Fruit fly (Drosophila melanogaster): ENCODE measurements around the gene CG5347.

CG5347 gene

dm6 chrX:14738420-14738819, 38.2 kb upstream of the CG5347 start (continued):
- no peak for TF ChIP-seq Lpt (GFP tag; optimal IDR thresholded peaks at IDR 0.05)
- no peak for TF ChIP-seq ss (GFP tag; optimal IDR thresholded peaks at IDR 0.05)
- no peak for TF ChIP-seq topi (GFP tag; optimal IDR thresholded peaks at IDR 0.05)
- no peak for TF ChIP-seq CG11902 (GFP tag; optimal IDR thresholded peaks at IDR 0.05)
- TF ChIP-seq Smox (GFP tag; optimal IDR thresholded peaks at IDR 0.05) = no peak
- no peak for TF ChIP-seq CG6854 (GFP tag; optimal IDR thresholded peaks at IDR 0.05)
- TF ChIP-seq CG8632 (GFP tag; optimal IDR thresholded peaks at IDR 0.05) = no peak

dm6 chrX:14743819-14744218, 32.8 kb upstream of the CG5347 start:
- peak; percentile 12 for TF ChIP-seq OdsH (GFP tag; optimal IDR thresholded peaks at IDR 0.05)
- peak; percentile 13 for TF ChIP-seq CG31627 (GFP tag; optimal IDR thresholded peaks at IDR 0.05)
- peak; percentile 69 for TF ChIP-seq Eip78C (GFP tag)
- TF ChIP-seq eg (GFP tag; IDR thresholded peaks at IDR 0.05) = peak; percentile 51; the same call in 2 of the 3 replicates
- TF ChIP-seq Hr38 (GFP tag; optimal IDR thresholded peaks at IDR 0.05) = no peak
- TF ChIP-seq CG6163 (GFP tag; IDR thresholded peaks at IDR 0.05) = 0 out of 3 replicates have a peak, but pooled peaks have one; percentile 12
- TF ChIP-seq topi (GFP tag; optimal IDR thresholded peaks at IDR 0.05) = peak; percentile 18
- TF ChIP-seq CG8119 (GFP tag; IDR thresholded peaks at IDR 0.05) = peak; percentile 45; the same call in 1 of the 3 replicates
- TF ChIP-seq Eip75B (GFP tag; optimal IDR thresholded peaks at IDR 0.05) = no peak
- peak; percentile 35 for TF ChIP-seq Smox (GFP tag; optimal IDR thresholded peaks at IDR 0.05)
- peak; percentile 6 for TF ChIP-seq CG34406 (GFP tag; optimal IDR thresholded peaks at IDR 0.05)
- no peak for TF ChIP-seq CG10631 (GFP tag; optimal IDR thresholded peaks at IDR 0.05)
- peak; percentile 13 for TF ChIP-seq CG8632 (GFP tag; optimal IDR thresholded peaks at IDR 0.05)
- peak; percentile 23 for TF ChIP-seq lz (GFP tag; optimal IDR thresholded peaks at IDR 0.05)
- peak; percentile 27 for TF ChIP-seq CG32006 (GFP tag; optimal IDR thresholded peaks at IDR 0.05)
- TF ChIP-seq esn (GFP tag; optimal IDR thresholded peaks at IDR 0.05) = peak; percentile 40
- TF ChIP-seq salr (GFP tag; optimal IDR thresholded peaks at IDR 0.05) = no peak
- peak; percentile 48 for TF ChIP-seq Met (GFP tag; optimal IDR thresholded peaks at IDR 0.05)
- TF ChIP-seq Hr4 (GFP tag; optimal IDR thresholded peaks at IDR 0.05) = peak; percentile 2
- peak; percentile 77 for TF ChIP-seq svp (GFP tag)
- no peak for TF ChIP-seq CG6792 (GFP tag; optimal IDR thresholded peaks at IDR 0.05)
- TF ChIP-seq CG15336 (GFP tag; IDR thresholded peaks at IDR 0.05) = peak; percentile 32

- no peak for TF ChIP-seq Lpt (GFP tag; optimal IDR thresholded peaks at IDR 0.05)
- 0 out of 3 replicates have a peak, but pooled peaks have one; percentile 13 for TF ChIP-seq CG8119 (GFP tag; IDR thresholded peaks at IDR 0.05)
- no peak for TF ChIP-seq topi (GFP tag; optimal IDR thresholded peaks at IDR 0.05)
- TF ChIP-seq salr (GFP tag; optimal IDR thresholded peaks at IDR 0.05) = peak in 1 of 2 experiments; percentile 10
- TF ChIP-seq CG7368 (GFP tag; optimal IDR thresholded peaks at IDR 0.05) = no peak
- peak; percentile 40 for TF ChIP-seq svp (GFP tag)
- peak in 1 of 2 experiments; percentile 1 for TF ChIP-seq ss (GFP tag; optimal IDR thresholded peaks at IDR 0.05)
- TF ChIP-seq CG6163 (GFP tag; IDR thresholded peaks at IDR 0.05) = peak; percentile 9; the same call in 1 of the 3 replicates
- peak; percentile 9 for TF ChIP-seq pdm3 (GFP tag; optimal IDR thresholded peaks at IDR 0.05)
- 0 out of 2 replicates have a peak, but pooled peaks have one; percentile 14 for TF ChIP-seq CG15336 (GFP tag; IDR thresholded peaks at IDR 0.05)
- TF ChIP-seq fkh (GFP tag; optimal IDR thresholded peaks at IDR 0.05) = peak; percentile 17
- TF ChIP-seq CG32006 (GFP tag; optimal IDR thresholded peaks at IDR 0.05) = peak; percentile 7
- peak; percentile 49 for TF ChIP-seq Eip78C (GFP tag)
Observed at dm6 chrX:14749086-14749874, 27.3 kb upstream of the CG5347 start, which contains the start of gene NetB. Gene NetB, minus strand, starts transcription at chrX:14749376.

- no peak for TF ChIP-seq CG6276 (GFP tag; optimal IDR thresholded peaks at IDR 0.05)
- peak; percentile 34 for TF ChIP-seq achi (GFP tag; optimal IDR thresholded peaks at IDR 0.05)
- peak; percentile 60 for TF ChIP-seq pdm3 (GFP tag; optimal IDR thresholded peaks at IDR 0.05)
- no peak for TF ChIP-seq Lpt (GFP tag; optimal IDR thresholded peaks at IDR 0.05)
- TF ChIP-seq CG10631 (GFP tag; optimal IDR thresholded peaks at IDR 0.05) = peak; percentile 34
- no peak for TF ChIP-seq Hr4 (GFP tag; optimal IDR thresholded peaks at IDR 0.05)
- TF ChIP-seq CG6854 (GFP tag; optimal IDR thresholded peaks at IDR 0.05) = no peak
- TF ChIP-seq dac (GFP tag; optimal IDR thresholded peaks at IDR 0.05) = no peak
- TF ChIP-seq Hr39 (GFP tag; optimal IDR thresholded peaks at IDR 0.05) = peak; percentile 77
- no peak for TF ChIP-seq CG7368 (GFP tag; optimal IDR thresholded peaks at IDR 0.05)
- peak; percentile 28 for TF ChIP-seq CG3919 (GFP tag; optimal IDR thresholded peaks at IDR 0.05)
- no peak for TF ChIP-seq net (GFP tag; optimal IDR thresholded peaks at IDR 0.05)
- TF ChIP-seq acj6 (GFP tag; optimal IDR thresholded peaks at IDR 0.05) = peak; percentile 55
- TF ChIP-seq CG11902 (GFP tag; optimal IDR thresholded peaks at IDR 0.05) = peak; percentile 52
- TF ChIP-seq salr (GFP tag; optimal IDR thresholded peaks at IDR 0.05) = no peak
- no peak for TF ChIP-seq CG11294 (GFP tag; IDR thresholded peaks at IDR 0.05)
- TF ChIP-seq esn (GFP tag; optimal IDR thresholded peaks at IDR 0.05) = peak; percentile 84
- no peak for TF ChIP-seq eg (GFP tag; IDR thresholded peaks at IDR 0.05)
- 0 out of 3 replicates have a peak, but pooled peaks have one; percentile 20 for TF ChIP-seq CG6163 (GFP tag; IDR thresholded peaks at IDR 0.05)
- peak; percentile 16 for TF ChIP-seq CG1621 (tag; optimal IDR thresholded peaks at IDR 0.05)
- no peak for TF ChIP-seq CG16779 (tag; optimal IDR thresholded peaks at IDR 0.05)
- peak; percentile 14 for TF ChIP-seq OdsH (GFP tag; optimal IDR thresholded peaks at IDR 0.05)
- peak; percentile 36 for TF ChIP-seq CG6808 (GFP tag; optimal IDR thresholded peaks at IDR 0.05)
- peak in 1 of 2 experiments; percentile 23 for TF ChIP-seq ss (GFP tag; optimal IDR thresholded peaks at IDR 0.05)
- peak; percentile 50 for TF ChIP-seq Sox14 (GFP tag; optimal IDR thresholded peaks at IDR 0.05)
Observed at dm6 chrX:14750448-14750847, 26.1 kb upstream of the CG5347 start.
